Worm (Caenorhabditis elegans): Measurements from ENCODE around the gene B0334.13.
A peak's percentile ranks its signal among the peaks of the same experiment; 100 is the strongest.

Gene B0334.13

DNA sequence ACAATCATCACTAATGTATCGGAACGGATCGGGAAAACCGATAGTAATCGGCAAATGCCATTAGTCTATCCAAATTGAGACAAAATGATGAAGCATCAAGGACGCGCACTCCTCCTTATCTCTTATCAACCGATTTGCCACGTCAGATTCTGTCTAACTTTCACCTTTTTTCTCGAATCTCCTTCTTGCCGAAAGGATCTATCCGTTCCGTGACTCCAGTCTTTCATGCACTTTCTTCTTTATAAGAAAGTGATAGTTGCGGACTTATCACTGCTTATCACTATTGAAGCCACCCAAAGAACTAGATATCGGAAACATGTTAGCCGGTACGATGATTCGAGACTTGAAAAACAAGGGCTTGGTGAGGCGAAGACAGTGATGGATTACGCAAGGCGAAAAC lies 13.9 kb downstream of the B0334.13 start:
- TF ChIP-seq F55B11.4 (tag; optimal IDR thresholded peaks at IDR 0.05; ENCODE audit: borderline replicate concordance, insufficient read depth): no peak
- TF ChIP-seq ztf-22 (GFP tag; optimal IDR thresholded peaks at IDR 0.05): no peak
- TF ChIP-seq B0336.3 (GFP tag; IDR thresholded peaks at IDR 0.05): no peak
- no peak for TF ChIP-seq dpff-1 (tag; optimal IDR thresholded peaks at IDR 0.05)
- no peak for TF ChIP-seq ets-4 (GFP tag; optimal IDR thresholded peaks at IDR 0.05)

DNA sequence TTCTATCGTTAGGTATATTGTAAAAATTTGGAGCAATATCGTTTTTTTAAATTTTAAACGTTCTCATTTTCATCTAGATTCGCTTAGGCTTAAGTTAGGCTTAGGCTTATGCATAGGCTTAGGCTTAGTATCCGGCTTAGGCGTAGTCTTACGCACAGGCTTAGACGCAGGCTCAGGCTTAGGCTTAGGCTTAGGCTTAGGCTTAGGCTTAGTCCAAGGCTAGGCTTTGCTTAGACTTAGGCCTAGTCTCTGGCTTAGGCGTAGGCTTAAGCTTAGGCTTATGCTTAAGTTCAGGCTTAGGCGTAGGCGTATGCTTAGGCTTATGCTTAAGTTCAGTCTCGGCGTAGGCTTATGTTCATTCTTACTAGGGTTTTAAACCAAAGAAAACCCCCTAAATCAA lies 15.7 kb downstream of the B0334.13 start:
- TF ChIP-seq B0336.3 (GFP tag; IDR thresholded peaks at IDR 0.05): no peak
- no peak for TF ChIP-seq hlh-26 (GFP tag; conservative IDR thresholded peaks at IDR 0.05)
- 0 out of 2 replicates have a peak, but pooled peaks have one; percentile 21 for TF ChIP-seq let-526 (GFP tag; IDR thresholded peaks at IDR 0.05)
- TF ChIP-seq nhr-179 (tag; optimal IDR thresholded peaks at IDR 0.05): no peak
- TF ChIP-seq rec-8 (tag; optimal IDR thresholded peaks at IDR 0.05): no peak
- no peak for TF ChIP-seq Y79H2A.3 (GFP tag; conservative IDR thresholded peaks at IDR 0.05)
- no peak for TF ChIP-seq Y56A3A.18 (GFP tag; IDR thresholded peaks at IDR 0.05)
- TF ChIP-seq xnd-1 (tag; optimal IDR thresholded peaks at IDR 0.05): no peak

DNA sequence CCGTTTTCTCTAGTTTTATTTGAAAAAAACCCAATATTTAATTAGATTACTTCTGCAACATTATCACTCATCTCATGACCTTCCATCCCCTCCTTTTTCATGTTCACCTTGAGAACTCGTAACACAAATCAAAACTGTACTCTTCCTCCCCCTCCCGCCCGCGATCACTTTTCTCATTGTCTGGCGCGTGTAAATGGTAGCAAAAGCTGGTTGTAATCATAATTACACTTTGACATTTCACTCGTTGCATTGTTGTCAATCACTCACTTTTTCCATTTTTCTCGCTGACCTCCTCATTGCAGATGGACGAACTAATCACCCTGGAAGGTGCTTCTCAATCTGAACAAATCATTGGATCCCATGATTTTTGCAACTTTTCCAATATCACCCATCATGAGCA lies 22.3 kb downstream of the B0334.13 start, which contains the start of gene npr-41:
Gene npr-41 (plus strand): TSS at position 301 of the 400 bp plus-strand sequence.
- TF ChIP-seq repo-1 (tag; optimal IDR thresholded peaks at IDR 0.05) (no peak), ztf-25 (GFP tag; IDR thresholded peaks at IDR 0.05) (no peak), F49E8.2 (tag; optimal IDR thresholded peaks at IDR 0.05; ENCODE audit: insufficient read depth) (no peak), F57C9.4 (tag; optimal IDR thresholded peaks at IDR 0.05) (no peak), ztf-26 (tag; optimal IDR thresholded peaks at IDR 0.05) (no peak)

DNA sequence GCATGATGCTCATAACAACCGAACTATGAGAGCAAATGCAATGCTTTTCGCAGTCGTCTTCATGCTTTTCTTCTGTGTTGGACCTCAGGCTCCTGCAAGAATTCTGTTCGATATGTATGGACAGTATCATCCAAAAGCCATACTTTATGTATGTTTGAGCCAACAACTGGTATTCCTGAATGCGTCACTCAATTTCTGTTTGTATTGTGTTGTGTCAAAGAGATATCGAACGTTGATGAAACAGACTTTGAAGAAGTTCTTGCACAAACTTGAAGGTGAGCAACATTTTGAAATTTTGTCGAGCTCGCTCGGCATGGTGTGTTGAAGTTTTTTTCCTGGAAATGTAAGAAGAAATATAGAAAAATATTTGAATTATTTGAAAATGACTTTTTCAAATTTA lies 24.8 kb downstream of the B0334.13 start:
- TF ChIP-seq nhr-27 (tag; optimal IDR thresholded peaks at IDR 0.05): no peak
- TF ChIP-seq egrh-3 (GFP tag; IDR thresholded peaks at IDR 0.05): no peak
- TF ChIP-seq egl-18 (GFP tag; IDR thresholded peaks at IDR 0.05): no peak
- TF ChIP-seq F23B12.7 (tag; optimal IDR thresholded peaks at IDR 0.05; ENCODE audit: insufficient read depth): no peak
- TF ChIP-seq zim-3 (tag; optimal IDR thresholded peaks at IDR 0.05): no peak
- no peak for TF ChIP-seq mes-4 (tag; optimal IDR thresholded peaks at IDR 0.05)
- TF ChIP-seq akir-1 (GFP tag; optimal IDR thresholded peaks at IDR 0.05): no peak
- no peak for TF ChIP-seq lin-26 (GFP tag; IDR thresholded peaks at IDR 0.05)
- no peak for TF ChIP-seq madf-8 (GFP tag; conservative IDR thresholded peaks at IDR 0.05)
- TF ChIP-seq bed-2 (GFP tag; IDR thresholded peaks at IDR 0.05): no peak
- TF ChIP-seq somi-1 (GFP tag; optimal IDR thresholded peaks at IDR 0.05): no peak
- TF ChIP-seq C17E4.6 (GFP tag; IDR thresholded peaks at IDR 0.05): no peak

DNA sequence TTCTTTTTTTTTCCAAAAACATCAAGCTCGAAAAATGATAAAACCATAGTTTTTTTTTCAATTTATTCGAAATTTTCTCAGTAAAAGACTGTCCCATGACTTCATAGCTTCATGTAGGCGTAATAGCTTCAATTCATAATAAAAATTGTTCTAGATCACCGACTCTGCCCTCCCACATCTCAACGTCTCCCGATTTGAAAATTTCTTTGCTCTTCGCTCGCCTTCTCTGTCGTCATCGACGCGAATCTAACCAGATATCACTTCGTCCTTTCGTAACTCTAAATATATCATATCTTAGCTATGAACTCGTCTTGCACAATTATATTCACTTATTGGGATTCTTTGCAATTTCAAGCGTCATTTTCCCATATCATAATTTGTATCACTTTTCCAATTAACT lies 26.7 kb downstream of the B0334.13 start, which contains the start of gene srh-44:
Gene srh-44 (plus strand): TSS at position 301 of the 400 bp plus-strand sequence.
- TF ChIP-seq egrh-3 (GFP tag; IDR thresholded peaks at IDR 0.05): no peak
- no peak for TF ChIP-seq rec-8 (tag; optimal IDR thresholded peaks at IDR 0.05)
- TF ChIP-seq lin-54 (GFP tag; optimal IDR thresholded peaks at IDR 0.05): no peak
- TF ChIP-seq repo-1 (tag; optimal IDR thresholded peaks at IDR 0.05): no peak
- TF ChIP-seq ceh-79 (tag; optimal IDR thresholded peaks at IDR 0.05): no peak
- TF ChIP-seq him-1 (tag; optimal IDR thresholded peaks at IDR 0.05): no peak
- no peak for TF ChIP-seq somi-1 (GFP tag; optimal IDR thresholded peaks at IDR 0.05)
- no peak for TF ChIP-seq F39B2.1 (GFP tag; IDR thresholded peaks at IDR 0.05)
- no peak for TF ChIP-seq ceh-58 (GFP tag; IDR thresholded peaks at IDR 0.05)
- TF ChIP-seq snpc-3.4 (tag; optimal IDR thresholded peaks at IDR 0.05): no peak
- TF ChIP-seq madf-3 (GFP tag; IDR thresholded peaks at IDR 0.05): no peak
- TF ChIP-seq nhr-27 (tag; optimal IDR thresholded peaks at IDR 0.05): no peak
- TF ChIP-seq ceh-91 (GFP tag; IDR thresholded peaks at IDR 0.05): no peak
- no peak for TF ChIP-seq attf-5 (GFP tag; optimal IDR thresholded peaks at IDR 0.05)
